Worm (Caenorhabditis elegans): ENCODE measurements around the gene C35A5.11.

ce11 chrV:10478097-10478828 is 24.6 kb downstream of the C35A5.11 start, which contains the start of the genes crp-1 and Y32F6B.9:
- TF ChIP-seq nhr-11 (tag; optimal IDR thresholded peaks at IDR 0.05) = no peak
- TF ChIP-seq pag-3 (tag; optimal IDR thresholded peaks at IDR 0.05; ENCODE audit: borderline replicate concordance) = no peak
- TF ChIP-seq pqm-1 (tag; optimal IDR thresholded peaks at IDR 0.05) = no peak
- TF ChIP-seq C08G9.2 (tag; optimal IDR thresholded peaks at IDR 0.05) = no peak
- TF ChIP-seq elt-4 (tag; optimal IDR thresholded peaks at IDR 0.05) = no peak
- TF ChIP-seq T23F11.4 (GFP tag; optimal IDR thresholded peaks at IDR 0.05) = no peak
- no peak for TF ChIP-seq fax-1 (tag; optimal IDR thresholded peaks at IDR 0.05)
- no peak for TF ChIP-seq odd-2 (tag; optimal IDR thresholded peaks at IDR 0.05)
- no peak for TF ChIP-seq lin-11 (tag; optimal IDR thresholded peaks at IDR 0.05)
- no peak for TF ChIP-seq ceh-9 (tag; optimal IDR thresholded peaks at IDR 0.05)
- TF ChIP-seq nfya-1 (tag; optimal IDR thresholded peaks at IDR 0.05) = no peak
- TF ChIP-seq che-1 (tag; optimal IDR thresholded peaks at IDR 0.05) = no peak
- TF ChIP-seq ttx-3 (tag; optimal IDR thresholded peaks at IDR 0.05) = no peak
- TF ChIP-seq dmd-4 (tag; optimal IDR thresholded peaks at IDR 0.05; ENCODE audit: borderline replicate concordance) = no peak
